Worm (Caenorhabditis elegans): ENCODE measurements around the gene T05A10.6.

Gene T05A10.6

ce11 chrX:10804441-10804840, 9.9 kb upstream of the T05A10.6 start, which contains the start of gene F31B12.4:
TSS of gene F31B12.4 (plus strand) at chrX:10804741.
- TF ChIP-seq hmg-4 (GFP tag; optimal IDR thresholded peaks at IDR 0.05) (no peak), sea-1 (GFP tag; conservative IDR thresholded peaks at IDR 0.05) (no peak), tra-4 (tag; optimal IDR thresholded peaks at IDR 0.05) (no peak), ama-1 (optimal IDR thresholded peaks at IDR 0.05) (no peak), ets-7 (tag; optimal IDR thresholded peaks at IDR 0.05) (no peak), hnd-1 (tag; optimal IDR thresholded peaks at IDR 0.05) (no peak), ceh-13 (GFP tag; optimal IDR thresholded peaks at IDR 0.05) (no peak), B0310.2 (tag; optimal IDR thresholded peaks at IDR 0.05) (no peak), hmbx-1 (tag; optimal IDR thresholded peaks at IDR 0.05) (no peak), F13C5.2 (tag; optimal IDR thresholded peaks at IDR 0.05) (no peak)

ce11 chrX:10792435-10792834, 2.1 kb downstream of the T05A10.6 start, which contains the start of gene vap-2:
TSS of gene vap-2 (minus strand) at chrX:10792535.
- no peak for TF ChIP-seq aly-1 (tag; optimal IDR thresholded peaks at IDR 0.05)
- no peak for TF ChIP-seq tbx-37 (GFP tag; conservative IDR thresholded peaks at IDR 0.05)
- TF ChIP-seq ceh-13 (GFP tag; optimal IDR thresholded peaks at IDR 0.05): no peak
- TF ChIP-seq pes-1 (GFP tag; IDR thresholded peaks at IDR 0.05): no peak
- TF ChIP-seq scrt-1 (GFP tag; IDR thresholded peaks at IDR 0.05): no peak
- no peak for TF ChIP-seq B0310.2 (tag; optimal IDR thresholded peaks at IDR 0.05)
- TF ChIP-seq ceh-36 (tag; optimal IDR thresholded peaks at IDR 0.05): no peak
- TF ChIP-seq ama-1 (optimal IDR thresholded peaks at IDR 0.05): no peak
- no peak for TF ChIP-seq hmbx-1 (tag; optimal IDR thresholded peaks at IDR 0.05)
- no peak for TF ChIP-seq sea-1 (GFP tag; conservative IDR thresholded peaks at IDR 0.05)
- no peak for TF ChIP-seq hnd-1 (tag; optimal IDR thresholded peaks at IDR 0.05)
- TF ChIP-seq tbx-11 (GFP tag; IDR thresholded peaks at IDR 0.05): no peak
- no peak for TF ChIP-seq tra-4 (tag; optimal IDR thresholded peaks at IDR 0.05)
- no peak for TF ChIP-seq ets-7 (tag; optimal IDR thresholded peaks at IDR 0.05)
- TF ChIP-seq hmg-4 (GFP tag; optimal IDR thresholded peaks at IDR 0.05): no peak
- no peak for TF ChIP-seq F13C5.2 (tag; optimal IDR thresholded peaks at IDR 0.05)
- TF ChIP-seq flt-1 (GFP tag; IDR thresholded peaks at IDR 0.05): no peak

- TF ChIP-seq tra-4 (tag; optimal IDR thresholded peaks at IDR 0.05): no peak
- TF ChIP-seq tbx-11 (GFP tag; IDR thresholded peaks at IDR 0.05): no peak
These were observed 7.3 kb downstream of the T05A10.6 start, which contains the start of gene ttr-14 for ce11 chrX:10787203-10787602. TSS of gene ttr-14 (plus strand) at chrX:10787503.

ce11 chrX:10783822-10784221, 10.7 kb downstream of the T05A10.6 start, which contains the start of gene clc-4:
TSS of gene clc-4 (minus strand) at chrX:10783922.
- TF ChIP-seq flt-1 (GFP tag; IDR thresholded peaks at IDR 0.05): no peak
- TF ChIP-seq aly-1 (tag; optimal IDR thresholded peaks at IDR 0.05): no peak
- no peak for TF ChIP-seq ceh-36 (tag; optimal IDR thresholded peaks at IDR 0.05)
- TF ChIP-seq hnd-1 (tag; optimal IDR thresholded peaks at IDR 0.05): no peak
- no peak for TF ChIP-seq F13C5.2 (tag; optimal IDR thresholded peaks at IDR 0.05)
- no peak for TF ChIP-seq sea-1 (GFP tag; conservative IDR thresholded peaks at IDR 0.05)
- no peak for TF ChIP-seq ama-1 (optimal IDR thresholded peaks at IDR 0.05)
- no peak for TF ChIP-seq tra-4 (tag; optimal IDR thresholded peaks at IDR 0.05)
- TF ChIP-seq tbx-37 (GFP tag; conservative IDR thresholded peaks at IDR 0.05): no peak
- TF ChIP-seq tbx-11 (GFP tag; IDR thresholded peaks at IDR 0.05): no peak
- TF ChIP-seq hmg-4 (GFP tag; optimal IDR thresholded peaks at IDR 0.05): no peak
- TF ChIP-seq B0310.2 (tag; optimal IDR thresholded peaks at IDR 0.05): no peak
- TF ChIP-seq pes-1 (GFP tag; IDR thresholded peaks at IDR 0.05): no peak
- no peak for TF ChIP-seq ets-7 (tag; optimal IDR thresholded peaks at IDR 0.05)

ce11 chrX:10780542-10781266, 13.8 kb downstream of the T05A10.6 start:
- TF ChIP-seq tbx-37 (GFP tag; conservative IDR thresholded peaks at IDR 0.05): no peak
- no peak for TF ChIP-seq sea-1 (GFP tag; conservative IDR thresholded peaks at IDR 0.05)
- no peak for TF ChIP-seq ceh-36 (tag; optimal IDR thresholded peaks at IDR 0.05)
- TF ChIP-seq flt-1 (GFP tag; IDR thresholded peaks at IDR 0.05): no peak
- no peak for TF ChIP-seq aly-1 (tag; optimal IDR thresholded peaks at IDR 0.05)
- no peak for TF ChIP-seq ceh-13 (GFP tag; optimal IDR thresholded peaks at IDR 0.05)

- TF ChIP-seq tbx-37 (GFP tag; conservative IDR thresholded peaks at IDR 0.05) (no peak), tbx-11 (GFP tag; IDR thresholded peaks at IDR 0.05) (no peak), sea-1 (GFP tag; conservative IDR thresholded peaks at IDR 0.05) (no peak), pes-1 (GFP tag; IDR thresholded peaks at IDR 0.05) (no peak), aly-1 (tag; optimal IDR thresholded peaks at IDR 0.05) (no peak), ets-7 (tag; optimal IDR thresholded peaks at IDR 0.05) (no peak), ama-1 (optimal IDR thresholded peaks at IDR 0.05) (no peak), F13C5.2 (tag; optimal IDR thresholded peaks at IDR 0.05) (no peak), tra-4 (tag; optimal IDR thresholded peaks at IDR 0.05) (no peak), B0310.2 (tag; optimal IDR thresholded peaks at IDR 0.05) (no peak), ceh-13 (GFP tag; optimal IDR thresholded peaks at IDR 0.05) (no peak), ceh-36 (tag; optimal IDR thresholded peaks at IDR 0.05) (no peak)
These were observed 19.7 kb downstream of the T05A10.6 start for ce11 chrX:10774865-10775264.

ce11 chrX:10772763-10773162, 21.8 kb downstream of the T05A10.6 start:
- no peak for TF ChIP-seq ceh-13 (GFP tag; optimal IDR thresholded peaks at IDR 0.05)
- TF ChIP-seq pes-1 (GFP tag; IDR thresholded peaks at IDR 0.05): no peak
- TF ChIP-seq sea-1 (GFP tag; conservative IDR thresholded peaks at IDR 0.05): no peak
- no peak for TF ChIP-seq hnd-1 (tag; optimal IDR thresholded peaks at IDR 0.05)
- TF ChIP-seq flt-1 (GFP tag; IDR thresholded peaks at IDR 0.05): no peak
- no peak for TF ChIP-seq aly-1 (tag; optimal IDR thresholded peaks at IDR 0.05)
- no peak for TF ChIP-seq scrt-1 (GFP tag; IDR thresholded peaks at IDR 0.05)
- TF ChIP-seq ets-7 (tag; optimal IDR thresholded peaks at IDR 0.05): no peak
- TF ChIP-seq tra-4 (tag; optimal IDR thresholded peaks at IDR 0.05): no peak
- no peak for TF ChIP-seq F13C5.2 (tag; optimal IDR thresholded peaks at IDR 0.05)
- no peak for TF ChIP-seq ceh-36 (tag; optimal IDR thresholded peaks at IDR 0.05)
- no peak for TF ChIP-seq tbx-11 (GFP tag; IDR thresholded peaks at IDR 0.05)
- TF ChIP-seq tbx-37 (GFP tag; conservative IDR thresholded peaks at IDR 0.05): no peak
- no peak for TF ChIP-seq hmbx-1 (tag; optimal IDR thresholded peaks at IDR 0.05)
- TF ChIP-seq ama-1 (optimal IDR thresholded peaks at IDR 0.05): no peak
- TF ChIP-seq B0310.2 (tag; optimal IDR thresholded peaks at IDR 0.05): no peak
- no peak for TF ChIP-seq hmg-4 (GFP tag; optimal IDR thresholded peaks at IDR 0.05)

All from whole organism, early embryonic.